Fruit fly (Drosophila melanogaster): ENCODE results near the gene comm2.

comm2 gene

dm6 chr3L:15700338-15700966 lies 802 bp upstream of the comm2 start (continued):
- peak; percentile 42 for TF ChIP-seq CG13424 (tag; optimal IDR thresholded peaks at IDR 0.05)
- no peak for TF ChIP-seq crol (GFP tag; IDR thresholded peaks at IDR 0.05)
- TF ChIP-seq CG30431 (GFP tag; optimal IDR thresholded peaks at IDR 0.05), result peak; percentile 60
- no peak for TF ChIP-seq dpn (GFP tag; optimal IDR thresholded peaks at IDR 0.05)
- TF ChIP-seq CG3995 (GFP tag; optimal IDR thresholded peaks at IDR 0.05), result no peak
- no peak for TF ChIP-seq CG33213 (GFP tag; optimal IDR thresholded peaks at IDR 0.05)
- no peak for TF ChIP-seq jing (GFP tag; optimal IDR thresholded peaks at IDR 0.05)
- TF ChIP-seq tin (GFP tag; optimal IDR thresholded peaks at IDR 0.05), result no peak
- TF ChIP-seq MBD-R2 (GFP tag; IDR thresholded peaks at IDR 0.05), result no peak

DNA sequence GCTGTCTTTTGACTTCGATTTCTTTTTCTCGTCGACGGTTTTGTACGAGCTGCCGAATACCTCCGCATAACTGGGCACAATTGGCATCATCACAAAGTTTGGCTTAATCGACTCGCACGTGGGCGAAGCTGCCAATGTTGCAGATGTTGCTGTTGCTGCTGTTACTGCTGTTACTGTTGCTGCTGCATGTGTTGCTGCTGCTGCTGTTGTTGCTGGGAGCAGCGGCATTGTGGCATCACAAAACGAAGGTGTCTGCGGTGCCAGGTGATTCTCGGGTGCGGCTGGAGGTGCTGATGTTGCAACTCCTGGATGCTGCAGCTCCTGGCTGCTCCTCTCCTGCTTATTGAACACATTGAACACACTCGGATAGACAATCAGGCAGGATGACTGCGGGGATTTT lies 1.7 kb downstream of the comm2 start:
- TF ChIP-seq slbo (GFP tag; IDR thresholded peaks at IDR 0.05) (0 out of 2 replicates have a peak, but pooled peaks have one; percentile 13), CG17568 (GFP tag; optimal IDR thresholded peaks at IDR 0.05) (no peak), Ets65A (GFP tag) (peak; percentile 66), CG2120 (GFP tag; optimal IDR thresholded peaks at IDR 0.05) (no peak), CG18599 (GFP tag; optimal IDR thresholded peaks at IDR 0.05) (no peak), Med (GFP tag) (peak; percentile 26), chinmo (GFP tag; IDR thresholded peaks at IDR 0.05; ENCODE audit: partially characterized antibody) (0 out of 4 replicates have a peak, but pooled peaks have one; percentile 9), CG33557 (GFP tag; optimal IDR thresholded peaks at IDR 0.05) (no peak), so (GFP tag; IDR thresholded peaks at IDR 0.05) (no peak), trem (tag; optimal IDR thresholded peaks at IDR 0.05) (no peak), ERR (GFP tag; optimal IDR thresholded peaks at IDR 0.05) (no peak), CG8924 (tag; optimal IDR thresholded peaks at IDR 0.05) (no peak), C15 (GFP tag; IDR thresholded peaks at IDR 0.05) (no peak), MBD-R2 (GFP tag; IDR thresholded peaks at IDR 0.05) (no peak), fd96Cb (tag; optimal IDR thresholded peaks at IDR 0.05) (no peak), ssp (GFP tag; IDR thresholded peaks at IDR 0.05) (no peak), Sox100B (GFP tag; optimal IDR thresholded peaks at IDR 0.05) (no peak)

dm6 chr3L:15695195-15695594 lies 4.5 kb downstream of the comm2 start:
- TF ChIP-seq mirr (GFP tag; optimal IDR thresholded peaks at IDR 0.05) (no peak), Vsx1 (GFP tag; optimal IDR thresholded peaks at IDR 0.05) (peak; percentile 51), otp (GFP tag; IDR thresholded peaks at IDR 0.05) (0 out of 3 replicates have a peak, but pooled peaks have one; percentile 42), Blimp-1 (GFP tag; optimal IDR thresholded peaks at IDR 0.05) (peak; percentile 46), z (GFP tag; IDR thresholded peaks at IDR 0.05) (no peak), Pdp1 (GFP tag; optimal IDR thresholded peaks at IDR 0.05) (peak in 1 of 2 experiments; percentile 42), bcd (GFP tag; optimal IDR thresholded peaks at IDR 0.05) (no peak), oc (tag; optimal IDR thresholded peaks at IDR 0.05) (peak; percentile 80), Hey (tag; optimal IDR thresholded peaks at IDR 0.05) (no peak), vvl (GFP tag; IDR thresholded peaks at IDR 0.05) (peak; percentile 54; the same call in 1 of the 2 replicates), gsb-n (tag; optimal IDR thresholded peaks at IDR 0.05) (peak; percentile 55), abd-A (tag; optimal IDR thresholded peaks at IDR 0.05) (peak; percentile 85), sens (GFP tag) (peak; percentile 37), Dll (GFP tag; IDR thresholded peaks at IDR 0.05; ENCODE audit: partially characterized antibody) (no peak), CG12769 (tag; optimal IDR thresholded peaks at IDR 0.05) (peak; percentile 71), ci (GFP tag; IDR thresholded peaks at IDR 0.05) (0 out of 3 replicates have a peak, but pooled peaks have one; percentile 12), Awh (GFP tag; IDR thresholded peaks at IDR 0.05) (peak; percentile 95)
